Worm (Caenorhabditis elegans) whole organism, mixed stage, embryonic: ENCODE results near the gene srg-38.

Experiments
- elt-1 ChIP-seq: sonication (generic microtip); optimal IDR thresholded peaks from 2 replicates; lab custom pipeline; 2017; ENCODE audit warnings: missing genetic modification characterization, mild to moderate bottlenecking, missing compliant biosample characterization, antibody characterized with exemption, moderate library complexity, borderline replicate concordance; ENCODE audit not compliant: insufficient read depth
- lin-13 ChIP-seq: fragments of 150-350 bp; optimal IDR thresholded peaks from 2 replicates; lab custom pipeline; 2014; ENCODE audit warnings: missing biosample characterization, missing genetic modification characterization
- mep-1 ChIP-seq: fragments of 150-350 bp; optimal IDR thresholded peaks from 2 replicates; lab custom pipeline; 2017; ENCODE audit warnings: missing biosample characterization, missing genetic modification reagents, missing genetic modification characterization, inconsistent platforms
- nhr-237 ChIP-seq: fragments of 150-350 bp; optimal IDR thresholded peaks from 2 replicates; lab custom pipeline; 2014; ENCODE audit warnings: missing biosample characterization, missing genetic modification characterization
- snpc-4 ChIP-seq: fragments of 150-350 bp; optimal IDR thresholded peaks from 2 replicates; lab custom pipeline; 2014; ENCODE audit warnings: missing biosample characterization, missing genetic modification characterization

DNA sequence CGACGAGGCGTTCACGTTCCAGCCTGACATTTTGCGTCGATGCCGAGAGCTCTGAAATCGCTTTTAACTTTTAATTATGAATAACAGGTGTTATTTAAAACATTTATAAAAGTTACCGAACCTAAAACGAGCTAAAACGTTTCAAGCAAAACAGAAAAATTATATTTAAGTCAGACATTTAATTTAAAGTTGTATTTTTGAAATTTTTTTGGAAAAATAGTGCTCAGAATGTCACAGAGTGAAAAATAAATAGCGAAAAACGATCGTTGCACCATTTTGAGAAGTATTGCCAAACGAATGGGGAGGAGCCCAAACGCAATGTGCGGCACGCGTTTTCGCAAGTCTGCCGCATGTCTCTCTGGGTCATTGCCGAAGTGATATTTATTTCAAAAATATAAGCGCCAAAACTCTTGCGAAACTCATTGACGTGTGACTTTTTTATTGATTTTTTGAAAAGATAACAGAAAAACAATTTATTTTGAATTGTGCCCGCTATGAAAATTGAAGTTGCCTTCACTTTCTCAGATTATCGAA lies 42.3 kb downstream of the srg-38 start, which contains the start of gene erfa-3:
- TF ChIP-seq nhr-237 (tag; lab: Kevin White, UChicago), result no peak
- peak; percentile 69 for TF ChIP-seq lin-13 (tag; lab: Kevin White, UChicago)
- peak; percentile 37 for TF ChIP-seq elt-1 (tag; lab: Kevin White, UChicago)
- TF ChIP-seq mep-1 (tag; lab: Kevin White, UChicago), result peak; percentile 68
- no peak for TF ChIP-seq snpc-4
